Fruit fly (Drosophila melanogaster) whole organism: ENCODE data around the gene CG10163.

Source experiments
- Dll ChIP-seq: fragments of >200 bp; optimal IDR thresholded peaks from 2 replicates; lab custom pipeline; 2017
- EcR ChIP-seq, 2 experiments: fragments of >200 bp; optimal IDR thresholded peaks; 2 replicates each; lab custom pipeline; 2017; ENCODE audit warnings: missing biosample characterization in 2 of 2, missing genetic modification characterization in 2 of 2, missing genetic modification reagents in 2 of 2
- pan ChIP-seq: fragments of >200 bp; optimal IDR thresholded peaks from 2 replicates; lab custom pipeline; 2017
- psq ChIP-seq: fragments of >200 bp; optimal IDR thresholded peaks from 2 replicates; lab custom pipeline; 2017
- usp ChIP-seq: fragments of >200 bp; optimal IDR thresholded peaks from 2 replicates; lab custom pipeline; 2017; ENCODE audit warnings: missing biosample characterization, missing genetic modification characterization, mixed read lengths

DNA sequence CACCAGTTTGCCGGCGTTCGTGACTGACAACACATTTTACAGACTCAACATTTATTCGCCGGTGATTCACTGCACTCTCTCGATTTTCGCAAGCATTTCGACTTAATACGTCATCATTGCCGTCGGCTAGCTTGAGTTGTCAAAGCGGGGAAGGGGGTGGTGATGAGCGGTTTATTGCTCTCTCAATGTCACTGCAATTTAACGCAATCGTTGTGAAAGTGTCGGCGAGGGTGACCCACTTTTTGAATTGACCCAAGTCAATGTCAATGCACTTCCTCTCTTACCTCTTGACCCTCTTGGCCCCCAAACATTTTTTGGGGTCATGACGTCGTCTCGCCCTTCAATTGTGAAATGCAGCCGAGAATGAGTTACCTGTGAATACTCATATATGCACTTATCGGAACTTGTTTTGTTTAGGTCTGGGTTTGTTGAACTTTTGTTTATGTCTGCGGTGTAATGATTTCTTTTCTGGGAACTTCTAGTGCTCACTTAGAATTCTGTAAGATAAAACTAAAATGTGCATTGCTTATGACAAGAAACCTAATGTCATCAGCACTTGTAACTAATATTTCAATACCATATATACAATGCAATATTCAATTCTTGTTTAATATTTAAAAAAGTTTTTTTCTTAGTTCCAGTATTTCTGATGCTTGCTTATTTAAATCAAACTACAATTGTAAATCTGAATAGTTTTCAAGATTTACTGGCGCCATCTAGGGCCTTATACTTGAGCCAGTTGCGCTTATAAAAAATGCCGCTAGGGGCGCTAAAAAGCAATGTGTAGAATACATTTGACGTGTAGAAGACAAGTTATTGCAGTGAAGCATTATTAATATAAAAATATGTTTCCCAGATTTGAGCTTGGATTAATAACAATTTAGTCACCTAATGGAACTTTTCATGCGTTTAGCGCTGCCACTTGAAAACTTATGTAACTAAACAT is 5.6 kb upstream of the CG10163 start:
- no peak for TF ChIP-seq usp
- TF ChIP-seq psq (lab: Kevin White, UChicago), result no peak
- no peak for TF ChIP-seq Dll (lab: Kevin White, UChicago)
- TF ChIP-seq pan (lab: Kevin White, UChicago), result no peak
- TF ChIP-seq EcR (GFP tag; optimal IDR thresholded peaks at IDR 0.05; lab: Kevin White, UChicago), result peak; percentile 76 to 84
